Worm (Caenorhabditis elegans) whole organism, L3 larva: ENCODE data around the gene K07H8.11.

Experiments used
- ZK546.5 ChIP-seq: sonication (generic microtip); optimal IDR thresholded peaks from 2 replicates; lab custom pipeline; 2017; ENCODE audit warnings: missing biosample characterization, missing genetic modification characterization
- aly-2 ChIP-seq: fragments of 150-350 bp; optimal IDR thresholded peaks from 2 replicates; lab custom pipeline; 2014; ENCODE audit warnings: missing biosample characterization, missing genetic modification characterization
- ama-1 ChIP-seq: fragments of 150-350 bp; optimal IDR thresholded peaks from 2 replicates; lab custom pipeline; 2018
- ceh-28 ChIP-seq: fragments of 150-350 bp; optimal IDR thresholded peaks from 2 replicates; lab custom pipeline; 2014; ENCODE audit warnings: missing biosample characterization, missing genetic modification reagents, missing genetic modification characterization
- ceh-82 ChIP-seq: fragments of 150-350 bp; optimal IDR thresholded peaks from 2 replicates; lab custom pipeline; 2014; ENCODE audit warnings: missing biosample characterization, missing genetic modification characterization
- ceh-9 ChIP-seq: sonication (generic microtip); optimal IDR thresholded peaks from 2 replicates; lab custom pipeline; 2018; ENCODE audit warnings: missing biosample characterization, missing genetic modification characterization
- daf-12 ChIP-seq: fragments of 150-350 bp; optimal IDR thresholded peaks from 2 replicates; lab custom pipeline; 2014; ENCODE audit warnings: missing biosample characterization, missing genetic modification reagents, missing genetic modification characterization
- egl-5 ChIP-seq: fragments of 150-350 bp; optimal IDR thresholded peaks from 2 replicates; lab custom pipeline; 2017; ENCODE audit warnings: missing biosample characterization, missing genetic modification reagents, missing genetic modification characterization, inconsistent platforms
- elt-1 ChIP-seq: fragments of 150-350 bp; optimal IDR thresholded peaks from 2 replicates; lab custom pipeline; 2014; ENCODE audit warnings: missing biosample characterization, missing genetic modification characterization
- elt-2 ChIP-seq: sonication (generic microtip); optimal IDR thresholded peaks from 2 replicates; lab custom pipeline; 2016; ENCODE audit warnings: missing genetic modification reagents, mild to moderate bottlenecking, missing genetic modification characterization, missing compliant biosample characterization
- eor-1 ChIP-seq, 2 experiments: fragments of 150-350 bp; optimal IDR thresholded peaks; 2 replicates each; lab custom pipeline; 2014 to 2018; ENCODE audit warnings: missing biosample characterization in 2 of 2, missing genetic modification characterization in 2 of 2
- fkh-10 ChIP-seq: sonication (generic microtip); optimal IDR thresholded peaks from 2 replicates; lab custom pipeline; 2017; ENCODE audit warnings: missing biosample characterization, missing genetic modification reagents, missing genetic modification characterization
- fos-1 ChIP-seq: fragments of 150-350 bp; optimal IDR thresholded peaks from 2 replicates; lab custom pipeline; 2014; ENCODE audit warnings: missing biosample characterization, missing genetic modification characterization
- jun-1 ChIP-seq: fragments of 150-350 bp; optimal IDR thresholded peaks from 2 replicates; lab custom pipeline; 2014; ENCODE audit warnings: missing biosample characterization, missing genetic modification reagents, missing genetic modification characterization
- lin-15B ChIP-seq: fragments of 150-350 bp; optimal IDR thresholded peaks from 2 replicates; lab custom pipeline; 2014; ENCODE audit warnings: missing biosample characterization, missing genetic modification characterization
- mdl-1 ChIP-seq: fragments of 150-350 bp; optimal IDR thresholded peaks from 2 replicates; lab custom pipeline; 2014; ENCODE audit warnings: missing biosample characterization, missing genetic modification characterization
- nfya-1 ChIP-seq: sonication (generic microtip); optimal IDR thresholded peaks from 2 replicates; lab custom pipeline; 2017; ENCODE audit warnings: missing genetic modification characterization, mild to moderate bottlenecking, missing compliant biosample characterization, antibody characterized with exemption, moderate library complexity; ENCODE audit not compliant: insufficient read depth
- nhr-11 ChIP-seq: fragments of 150-350 bp; optimal IDR thresholded peaks from 2 replicates; lab custom pipeline; 2014; ENCODE audit warnings: missing biosample characterization, missing genetic modification characterization
- nhr-12 ChIP-seq: fragments of 150-350 bp; optimal IDR thresholded peaks from 2 replicates; lab custom pipeline; 2014; ENCODE audit warnings: missing biosample characterization, missing genetic modification characterization
- nhr-23 ChIP-seq: fragments of 150-350 bp; optimal IDR thresholded peaks from 2 replicates; lab custom pipeline; 2014; ENCODE audit warnings: missing biosample characterization, missing genetic modification reagents, missing genetic modification characterization
- nhr-25 ChIP-seq: sonication (generic microtip); optimal IDR thresholded peaks from 2 replicates; lab custom pipeline; 2017; ENCODE audit warnings: missing biosample characterization, missing genetic modification characterization
- nhr-43 ChIP-seq: sonication (generic microtip); optimal IDR thresholded peaks from 2 replicates; lab custom pipeline; 2016; ENCODE audit warnings: mild to moderate bottlenecking, missing genetic modification characterization, missing compliant biosample characterization; ENCODE audit not compliant: poor library complexity, severe bottlenecking
- nhr-77 ChIP-seq: fragments of 150-350 bp; optimal IDR thresholded peaks from 2 replicates; lab custom pipeline; 2014; ENCODE audit warnings: missing biosample characterization, missing genetic modification characterization
- pqm-1 ChIP-seq: fragments of 150-350 bp; optimal IDR thresholded peaks from 2 replicates; lab custom pipeline; 2017; ENCODE audit warnings: missing biosample characterization, missing genetic modification characterization, inconsistent platforms
- sea-2 ChIP-seq: fragments of 150-350 bp; sonication (generic microtip); optimal IDR thresholded peaks from 4 replicates; lab custom pipeline; 2014; ENCODE audit warnings: missing biosample characterization, missing genetic modification reagents, missing genetic modification characterization
- snpc-4 ChIP-seq: fragments of 150-350 bp; optimal IDR thresholded peaks from 2 replicates; lab custom pipeline; 2014; ENCODE audit warnings: missing biosample characterization, missing genetic modification characterization
- tbx-2 ChIP-seq: sonication (generic microtip); optimal IDR thresholded peaks from 2 replicates; lab custom pipeline; 2016; ENCODE audit warnings: mild to moderate bottlenecking, missing genetic modification characterization, missing compliant biosample characterization
- unc-39 ChIP-seq: sonication (generic microtip); optimal IDR thresholded peaks from 4 replicates; lab custom pipeline; 2017; ENCODE audit warnings: missing biosample characterization, missing genetic modification characterization
- unc-62 ChIP-seq: fragments of 150-350 bp; sonication (generic microtip); optimal IDR thresholded peaks from 4 replicates; lab custom pipeline; 2014; ENCODE audit warnings: missing biosample characterization, missing genetic modification reagents, missing genetic modification characterization
- ztf-11 ChIP-seq: fragments of 150-350 bp; optimal IDR thresholded peaks from 2 replicates; lab custom pipeline; 2014; ENCODE audit warnings: missing biosample characterization, missing genetic modification characterization
- ztf-4 ChIP-seq: fragments of 150-350 bp; optimal IDR thresholded peaks from 2 replicates; lab custom pipeline; 2014; ENCODE audit warnings: missing biosample characterization, missing genetic modification characterization

The K07H8.11 gene

ce11 chrIV:8286352-8286751 is 11.2 kb upstream of the K07H8.11 start, which contains the start of gene K07H8.9:
K07H8.9 (minus strand) TSS chrIV:8286476.
- TF ChIP-seq snpc-4 (no peak), ceh-28 (no peak), ceh-82 (tag; lab: Kevin White, UChicago) (no peak), fos-1 (no peak), sea-2 (GFP tag; lab: Kevin White, UChicago) (no peak), elt-1 (no peak), ama-1 (lab: Kevin White, UChicago) (no peak), tbx-2 (no peak), nfya-1 (tag; lab: Kevin White, UChicago) (no peak), nhr-23 (tag; lab: Kevin White, UChicago) (no peak), eor-1 (tag; optimal IDR thresholded peaks at IDR 0.05; lab: Kevin White, UChicago) (no peak)

DNA sequence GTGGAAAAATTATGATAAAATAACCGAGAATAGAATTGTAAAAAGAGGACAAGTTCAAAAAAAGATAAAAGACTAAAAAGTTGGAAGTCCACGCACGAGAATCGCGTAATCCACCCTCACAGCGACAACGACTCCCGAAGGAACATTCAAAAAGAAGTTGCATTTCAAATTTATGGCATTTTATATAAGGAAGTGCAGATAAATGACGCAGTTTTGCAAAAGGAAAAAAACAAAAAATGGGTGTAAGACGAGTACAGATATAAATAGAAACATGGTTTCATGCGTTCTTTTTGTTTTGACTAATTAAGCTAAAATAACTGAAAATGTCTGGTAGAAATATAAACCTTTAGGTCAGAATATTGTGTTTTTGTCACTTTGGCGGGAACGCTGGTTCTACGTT is 8.1 kb upstream of the K07H8.11 start:
- TF ChIP-seq mdl-1 (tag; lab: Kevin White, UChicago): no peak
- TF ChIP-seq nfya-1 (tag; lab: Kevin White, UChicago): no peak
- no peak for TF ChIP-seq snpc-4
- TF ChIP-seq egl-5 (tag; lab: Kevin White, UChicago): no peak
- TF ChIP-seq lin-15B (tag; lab: Kevin White, UChicago): no peak
- TF ChIP-seq fkh-10 (GFP tag; lab: Kevin White, UChicago): no peak

ce11 chrIV:8276609-8277008 is 1.5 kb upstream of the K07H8.11 start, which contains the start of gene K07H8.12:
K07H8.12 (minus strand) TSS chrIV:8276709.
- TF ChIP-seq lin-15B (tag; lab: Kevin White, UChicago) (no peak), fos-1 (no peak), nhr-25 (tag; lab: Kevin White, UChicago) (no peak), aly-2 (tag; lab: Kevin White, UChicago) (no peak), ZK546.5 (tag; lab: Kevin White, UChicago) (no peak), unc-62 (GFP tag; lab: Kevin White, UChicago) (no peak), unc-39 (tag; lab: Kevin White, UChicago) (no peak), ztf-4 (tag; lab: Kevin White, UChicago) (no peak), daf-12 (tag; lab: Kevin White, UChicago) (no peak), elt-2 (tag; lab: Kevin White, UChicago) (no peak), ceh-9 (no peak), nhr-77 (no peak), jun-1 (tag; lab: Kevin White, UChicago) (no peak), nhr-12 (tag; lab: Kevin White, UChicago) (no peak)

DNA sequence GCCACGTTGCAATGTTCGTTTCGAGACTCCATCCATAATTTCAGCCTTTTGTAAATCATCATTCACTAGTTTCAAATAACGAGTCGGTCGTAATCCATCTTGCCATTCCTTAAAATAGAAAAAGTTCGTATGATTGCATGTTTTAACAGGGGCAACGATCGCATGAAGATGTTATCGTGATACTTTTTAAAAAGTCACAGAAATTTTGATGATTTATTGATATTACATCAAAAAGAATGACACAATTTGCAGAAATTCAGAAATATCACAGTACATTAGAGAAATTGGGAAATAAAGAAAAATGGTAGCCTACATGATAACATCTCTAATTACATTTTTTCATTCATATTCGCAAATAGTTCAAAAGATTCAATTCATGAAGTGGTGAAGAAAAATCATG is 1.8 kb downstream of the K07H8.11 start:
- TF ChIP-seq ceh-9: no peak
- peak; percentile 66 for TF ChIP-seq elt-1

- TF ChIP-seq nhr-11 (tag; lab: Kevin White, UChicago): no peak
- no peak for TF ChIP-seq ceh-9
- TF ChIP-seq pqm-1: no peak
- no peak for TF ChIP-seq lin-15B (tag; lab: Kevin White, UChicago)
- TF ChIP-seq tbx-2: no peak
- TF ChIP-seq elt-1: no peak
- TF ChIP-seq ZK546.5 (tag; lab: Kevin White, UChicago): no peak
- no peak for TF ChIP-seq sea-2 (GFP tag; lab: Kevin White, UChicago)
- no peak for TF ChIP-seq nhr-43 (tag; lab: Kevin White, UChicago)
- no peak for TF ChIP-seq snpc-4
- TF ChIP-seq ztf-4 (tag; lab: Kevin White, UChicago): no peak
- no peak for TF ChIP-seq ztf-11
- TF ChIP-seq unc-39 (tag; lab: Kevin White, UChicago): no peak
Observed at ce11 chrIV:8268024-8268423, 7.1 kb downstream of the K07H8.11 start, which contains the start of the genes K07H8.5 and K07H8.8. K07H8.5 (plus strand) TSS chrIV:8268324. K07H8.8 (minus strand) TSS chrIV:8268412.
